Fruit fly (Drosophila melanogaster): ENCODE results near the gene CG14357.
A peak's percentile ranks its signal among the peaks of the same experiment; 100 is the strongest.

CG14357 gene

DNA sequence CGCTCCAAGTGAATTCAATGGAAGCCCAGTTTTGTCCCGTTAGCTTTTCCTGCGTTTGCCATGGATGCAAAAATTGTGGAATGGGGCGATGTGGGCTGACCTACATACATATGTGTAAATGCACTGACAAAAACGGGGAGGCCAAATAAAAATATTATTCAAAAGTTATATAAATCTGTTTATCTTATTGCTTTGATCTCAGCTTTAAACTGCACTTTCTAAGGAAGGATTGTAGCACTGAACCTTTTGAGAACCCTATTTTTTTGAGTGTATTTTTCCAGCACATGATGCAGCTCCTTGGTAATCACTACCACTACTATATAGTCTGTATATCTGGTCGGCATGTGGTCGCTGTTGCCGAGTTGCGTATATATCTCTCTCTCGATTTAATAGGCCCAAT lies 34.9 kb downstream of the CG14357 start (continued):
- TF ChIP-seq CG16779 (tag; optimal IDR thresholded peaks at IDR 0.05) (no peak), CG10631 (GFP tag; optimal IDR thresholded peaks at IDR 0.05) (peak; percentile 24), esn (GFP tag; optimal IDR thresholded peaks at IDR 0.05) (peak; percentile 28), CG11294 (GFP tag; IDR thresholded peaks at IDR 0.05) (peak; percentile 16; the same call in 1 of the 2 replicates), CG6163 (GFP tag; IDR thresholded peaks at IDR 0.05) (peak; percentile 83), lz (GFP tag; optimal IDR thresholded peaks at IDR 0.05) (peak; percentile 7), net (GFP tag; optimal IDR thresholded peaks at IDR 0.05) (peak; percentile 48), dsx (GFP tag; optimal IDR thresholded peaks at IDR 0.05; ENCODE audit: poor library complexity, severe bottlenecking) (peak; percentile 29), eg (GFP tag; IDR thresholded peaks at IDR 0.05) (peak; percentile 67), Ets96B (tag; optimal IDR thresholded peaks at IDR 0.05) (peak; percentile 59), CG7368 (GFP tag; optimal IDR thresholded peaks at IDR 0.05) (peak; percentile 30), achi (GFP tag; optimal IDR thresholded peaks at IDR 0.05) (peak; percentile 56), cyc (GFP tag; optimal IDR thresholded peaks at IDR 0.05) (peak; percentile 64), CG9139 (GFP tag; optimal IDR thresholded peaks at IDR 0.05) (peak; percentile 44)

DNA sequence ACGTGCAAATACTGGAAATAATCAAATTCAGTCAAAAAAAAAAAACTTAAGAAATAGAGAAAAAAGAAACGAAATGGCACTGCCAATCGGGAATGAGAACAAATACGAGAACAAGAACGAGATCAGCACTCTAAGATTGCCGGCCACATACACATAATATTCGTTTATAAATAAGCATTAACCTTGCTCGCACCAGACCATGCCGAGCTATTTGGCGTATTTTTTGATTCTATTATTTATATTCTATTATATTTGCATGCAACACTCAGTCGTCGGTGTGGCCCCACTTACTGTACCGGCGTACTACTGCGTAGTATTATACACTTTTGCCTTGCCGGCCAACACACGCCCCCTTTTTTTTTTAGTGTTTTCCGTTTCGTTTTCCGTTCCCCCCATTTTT lies 41.3 kb downstream of the CG14357 start:
- no peak for TF ChIP-seq CG11902 (GFP tag; optimal IDR thresholded peaks at IDR 0.05)
- no peak for TF ChIP-seq CG1621 (tag; optimal IDR thresholded peaks at IDR 0.05)
- TF ChIP-seq Hr38 (GFP tag; optimal IDR thresholded peaks at IDR 0.05), result no peak
- TF ChIP-seq Hr39 (GFP tag; optimal IDR thresholded peaks at IDR 0.05), result no peak
- peak; percentile 10 for TF ChIP-seq achi (GFP tag; optimal IDR thresholded peaks at IDR 0.05)
- TF ChIP-seq acj6 (GFP tag; optimal IDR thresholded peaks at IDR 0.05), result peak; percentile 6
- TF ChIP-seq Blimp-1 (GFP tag; optimal IDR thresholded peaks at IDR 0.05), result no peak
- TF ChIP-seq CG7368 (GFP tag; optimal IDR thresholded peaks at IDR 0.05), result no peak
- TF ChIP-seq CG8632 (GFP tag; optimal IDR thresholded peaks at IDR 0.05), result no peak
- no peak for TF ChIP-seq CG10631 (GFP tag; optimal IDR thresholded peaks at IDR 0.05)
- peak; percentile 26 for TF ChIP-seq Met (GFP tag; optimal IDR thresholded peaks at IDR 0.05)
- TF ChIP-seq ss (GFP tag; optimal IDR thresholded peaks at IDR 0.05), result no peak
- peak; percentile 72 for TF ChIP-seq svp (GFP tag)
- peak; percentile 3 for TF ChIP-seq esn (GFP tag; optimal IDR thresholded peaks at IDR 0.05)
- TF ChIP-seq eg (GFP tag; IDR thresholded peaks at IDR 0.05), result peak; percentile 33; the same call in 1 of the 3 replicates
- TF ChIP-seq CG9139 (GFP tag; optimal IDR thresholded peaks at IDR 0.05), result no peak
- no peak for TF ChIP-seq dsx (GFP tag; optimal IDR thresholded peaks at IDR 0.05; ENCODE audit: poor library complexity, severe bottlenecking)
- peak; percentile 64 for TF ChIP-seq Eip78C (GFP tag)
- peak; percentile 21 for TF ChIP-seq CG32006 (GFP tag; optimal IDR thresholded peaks at IDR 0.05)
- TF ChIP-seq Sox102F (GFP tag; optimal IDR thresholded peaks at IDR 0.05), result no peak
- TF ChIP-seq Eip93F (GFP tag; optimal IDR thresholded peaks at IDR 0.05), result no peak
- no peak for TF ChIP-seq fd85E (GFP tag; optimal IDR thresholded peaks at IDR 0.05)
- no peak for TF ChIP-seq CG10669 (GFP tag; optimal IDR thresholded peaks at IDR 0.05)
- no peak for TF ChIP-seq CG6854 (GFP tag; optimal IDR thresholded peaks at IDR 0.05)
- TF ChIP-seq Lpt (GFP tag; optimal IDR thresholded peaks at IDR 0.05), result no peak
- no peak for TF ChIP-seq cyc (GFP tag; optimal IDR thresholded peaks at IDR 0.05)
- TF ChIP-seq CG15336 (GFP tag; IDR thresholded peaks at IDR 0.05), result no peak
- TF ChIP-seq CG31627 (GFP tag; optimal IDR thresholded peaks at IDR 0.05), result no peak
- TF ChIP-seq CG16779 (tag; optimal IDR thresholded peaks at IDR 0.05), result no peak
- TF ChIP-seq CG4318 (GFP tag; optimal IDR thresholded peaks at IDR 0.05), result no peak
- TF ChIP-seq salr (GFP tag; optimal IDR thresholded peaks at IDR 0.05), result no peak
- TF ChIP-seq Hr4 (GFP tag; optimal IDR thresholded peaks at IDR 0.05), result peak; percentile 20
- TF ChIP-seq CG6276 (GFP tag; optimal IDR thresholded peaks at IDR 0.05), result no peak
- TF ChIP-seq lz (GFP tag; optimal IDR thresholded peaks at IDR 0.05), result no peak
- TF ChIP-seq Eip75B (GFP tag; optimal IDR thresholded peaks at IDR 0.05), result no peak
- no peak for TF ChIP-seq fkh (GFP tag; optimal IDR thresholded peaks at IDR 0.05)
- TF ChIP-seq Sox15 (GFP tag; optimal IDR thresholded peaks at IDR 0.05), result no peak

Measured in whole organism, prepupa.